Worm (Caenorhabditis elegans) whole organism, midembryonic: ENCODE measurements around the gene abu-6.

Experiments
- T22C8.4 ChIP-seq: fragments of 200-800 bp; sonication (Bioruptor generic); IDR thresholded peaks from 2 replicates; pipeline ENCODE4 v1.3.6; 2022; ENCODE audit warnings: missing genetic modification characterization, missing compliant biosample characterization
- cog-1 ChIP-seq: sonication (generic microtip); optimal IDR thresholded peaks from 2 replicates; lab custom pipeline; 2016; ENCODE audit warnings: missing genetic modification characterization, missing compliant biosample characterization
- flt-1 ChIP-seq: fragments of 200-800 bp; sonication (Bioruptor generic); IDR thresholded peaks from 2 replicates; pipeline ENCODE4 v1.3.6; 2022; ENCODE audit warnings: missing genetic modification characterization, missing compliant biosample characterization
- klf-2 ChIP-seq: fragments of 200-800 bp; sonication (Bioruptor generic); conservative IDR thresholded peaks from 2 replicates; pipeline ENCODE4 v1.3.6; 2022; ENCODE audit warnings: missing genetic modification reagents, missing genetic modification characterization, missing compliant biosample characterization
- med-1 ChIP-seq: sonication (generic microtip); optimal IDR thresholded peaks from 2 replicates; lab custom pipeline; 2017; ENCODE audit warnings: missing genetic modification characterization, mild to moderate bottlenecking, missing compliant biosample characterization, antibody characterized with exemption, missing genetic modification reagents; ENCODE audit not compliant: insufficient read depth
- ref-1 ChIP-seq: fragments of 200-800 bp; sonication (Bioruptor generic); conservative IDR thresholded peaks from 2 replicates; pipeline ENCODE4 v1.3.6; 2022; ENCODE audit warnings: missing genetic modification reagents, missing genetic modification characterization, missing compliant biosample characterization
- tab-1 ChIP-seq: fragments of 200-800 bp; sonication (Bioruptor generic); IDR thresholded peaks from 2 replicates; pipeline ENCODE4 v1.3.6; 2022; ENCODE audit warnings: missing genetic modification characterization, missing compliant biosample characterization
- ztf-23 ChIP-seq: fragments of 200-800 bp; sonication (Bioruptor generic); IDR thresholded peaks from 2 replicates; pipeline ENCODE4 v1.3.6; 2022; ENCODE audit warnings: missing genetic modification reagents, missing genetic modification characterization, missing compliant biosample characterization
- ztf-29 ChIP-seq: fragments of 200-800 bp; sonication (Bioruptor generic); IDR thresholded peaks from 2 replicates; pipeline ENCODE4 v1.3.6; 2022; ENCODE audit warnings: missing genetic modification reagents, missing genetic modification characterization, missing compliant biosample characterization

The abu-6 gene

DNA sequence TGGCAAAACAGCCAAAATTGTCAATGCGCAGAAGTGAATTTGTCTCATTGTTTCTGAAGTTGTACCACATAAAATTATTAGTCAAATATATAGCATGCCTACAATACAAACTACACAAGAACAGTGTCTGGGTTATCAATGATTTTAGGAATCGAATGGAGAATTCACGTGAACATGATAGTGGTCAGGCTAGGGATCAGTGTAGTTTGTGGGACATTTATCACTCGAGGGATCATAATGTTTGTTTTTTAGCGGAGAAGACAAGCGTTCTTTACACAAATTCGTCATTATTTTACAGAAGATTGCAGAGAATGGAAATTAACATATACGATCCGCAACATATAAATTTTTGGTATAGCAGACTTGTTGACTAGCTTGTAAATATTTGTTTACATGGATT is 15.5 kb upstream of the abu-6 start, which contains the start of gene ugt-51:
TSS of gene ugt-51 (minus strand) at position 101 of the 400 bp plus-strand sequence.
- TF ChIP-seq flt-1 (GFP tag; lab: Robert Waterston, UW) (no peak), klf-2 (GFP tag; lab: Robert Waterston, UW) (no peak), tab-1 (no peak), ref-1 (GFP tag; lab: Robert Waterston, UW) (no peak), T22C8.4 (GFP tag; lab: Robert Waterston, UW) (no peak), med-1 (no peak), ztf-29 (no peak), ztf-23 (no peak), cog-1 (tag; lab: Kevin White, UChicago) (no peak)

DNA sequence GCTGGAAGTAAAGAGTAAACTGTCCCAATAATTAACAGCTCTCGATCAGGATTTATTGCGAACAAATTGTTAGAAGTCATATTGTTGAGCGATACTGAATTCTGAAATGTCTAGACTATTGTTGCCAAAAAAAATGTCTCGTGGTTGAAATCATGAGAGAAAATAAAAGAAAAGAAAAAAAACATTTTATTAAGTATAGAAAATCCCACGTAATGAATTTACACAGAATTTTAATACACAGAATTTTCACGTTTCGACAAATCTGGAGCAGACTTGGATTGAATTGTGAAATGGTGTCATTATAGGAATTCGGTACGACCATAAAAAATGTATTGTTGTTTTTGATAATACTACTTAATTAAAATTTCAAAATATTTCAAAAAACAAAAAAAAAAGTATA is 11.1 kb upstream of the abu-6 start, which contains the start of gene srt-65:
TSS of gene srt-65 (minus strand) at position 101 of the 400 bp plus-strand sequence.
- TF ChIP-seq ztf-23 (no peak), klf-2 (GFP tag; lab: Robert Waterston, UW) (no peak), ztf-29 (no peak), tab-1 (no peak)

DNA sequence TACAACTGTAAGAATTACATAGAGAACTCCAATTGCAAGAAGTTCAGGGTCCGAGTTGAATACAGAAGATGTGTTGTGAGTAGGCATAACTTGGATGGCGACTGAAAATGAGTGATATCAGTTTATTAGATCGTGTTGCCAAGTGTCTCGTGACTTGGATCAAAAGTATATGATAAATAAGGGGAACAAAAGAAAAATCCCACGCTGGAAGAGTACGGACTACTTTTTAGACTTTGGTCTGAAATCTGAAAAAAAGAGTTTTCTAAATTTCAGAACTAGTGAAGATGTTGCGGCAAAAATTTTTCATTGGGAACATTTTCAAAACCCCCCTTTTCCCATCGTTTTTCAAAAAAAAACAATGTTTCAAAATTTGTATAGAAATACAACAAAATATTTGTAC is 7.9 kb upstream of the abu-6 start, which contains the start of gene srt-64:
TSS of gene srt-64 (minus strand) at position 101 of the 400 bp plus-strand sequence.
- TF ChIP-seq ztf-23 (no peak), cog-1 (tag; lab: Kevin White, UChicago) (no peak), flt-1 (GFP tag; lab: Robert Waterston, UW) (no peak), med-1 (no peak), ref-1 (GFP tag; lab: Robert Waterston, UW) (no peak), tab-1 (no peak), klf-2 (GFP tag; lab: Robert Waterston, UW) (no peak), ztf-29 (no peak), T22C8.4 (GFP tag; lab: Robert Waterston, UW) (no peak)

DNA sequence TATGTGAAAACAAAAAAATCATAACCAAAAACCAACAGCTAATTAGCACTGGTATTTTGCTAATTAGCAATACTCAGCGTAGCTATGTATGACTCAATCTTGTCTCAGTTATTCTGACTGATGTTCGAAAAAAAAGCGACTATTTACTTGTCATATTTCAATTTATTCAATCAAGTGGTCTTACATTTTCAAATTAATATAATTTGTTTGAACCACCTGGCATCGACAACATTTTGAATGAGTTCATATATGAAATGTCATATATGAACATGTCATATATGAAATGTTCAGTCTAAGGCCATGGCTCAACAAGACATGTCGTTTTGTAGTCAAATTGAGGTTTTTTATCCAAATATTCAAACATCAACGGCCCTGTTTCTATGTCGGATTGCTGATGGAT is 3.7 kb upstream of the abu-6 start, which contains the start of gene srw-140:
TSS of gene srw-140 (plus strand) at position 301 of the 400 bp plus-strand sequence.
- TF ChIP-seq ztf-29, result no peak
- TF ChIP-seq ref-1 (GFP tag; lab: Robert Waterston, UW), result no peak
- TF ChIP-seq tab-1, result no peak
- no peak for TF ChIP-seq med-1
- no peak for TF ChIP-seq klf-2 (GFP tag; lab: Robert Waterston, UW)

DNA sequence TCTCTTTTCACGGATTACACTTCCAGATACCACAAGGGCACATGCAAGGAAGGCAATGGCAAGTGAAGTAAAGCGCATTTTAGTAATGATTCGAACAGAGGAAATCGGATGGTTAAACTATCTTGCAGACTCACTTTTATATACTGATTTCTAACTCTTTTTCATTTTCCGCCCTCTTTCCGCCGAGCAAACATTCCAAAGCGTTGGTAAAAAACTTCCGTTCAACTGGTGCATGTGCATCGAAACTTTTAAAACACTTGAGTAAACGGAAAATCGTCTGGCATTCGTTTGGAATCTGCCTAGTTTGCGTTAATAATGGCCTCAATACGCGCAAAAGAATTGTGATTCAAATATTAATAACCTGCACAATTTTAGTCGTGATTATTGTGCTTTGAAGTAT is 3.0 kb upstream of the abu-6 start, which contains the start of gene abu-7:
TSS of gene abu-7 (minus strand) at position 101 of the 400 bp plus-strand sequence.
- TF ChIP-seq ztf-23 (no peak), ztf-29 (no peak), med-1 (no peak), T22C8.4 (GFP tag; lab: Robert Waterston, UW) (no peak), klf-2 (GFP tag; lab: Robert Waterston, UW) (no peak), ref-1 (GFP tag; lab: Robert Waterston, UW) (no peak), flt-1 (GFP tag; lab: Robert Waterston, UW) (no peak), cog-1 (tag; lab: Kevin White, UChicago) (no peak), tab-1 (no peak)

DNA sequence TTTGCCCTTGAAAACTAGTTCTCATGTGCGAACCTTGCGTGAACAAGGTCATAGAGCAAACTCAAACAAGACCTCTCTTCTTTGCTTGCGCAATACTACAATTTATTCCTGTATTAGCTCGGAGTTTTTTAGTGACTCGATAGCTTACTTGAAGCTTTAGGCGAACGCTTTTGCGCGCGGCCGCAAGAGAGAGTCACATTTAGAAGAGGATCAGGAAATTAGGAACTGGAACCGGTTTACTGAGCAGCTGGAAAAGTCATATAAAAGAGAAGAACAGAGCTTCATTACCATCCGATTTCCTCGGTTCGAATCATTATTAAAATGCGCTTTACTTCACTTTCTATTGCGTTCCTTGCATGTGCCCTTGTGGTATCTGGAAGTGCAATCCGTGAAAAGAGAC is 3.4 kb downstream of the abu-6 start, which contains the start of gene abu-15:
TSS of gene abu-15 (plus strand) at position 301 of the 400 bp plus-strand sequence.
- no peak for TF ChIP-seq ztf-23
- TF ChIP-seq tab-1, result no peak
- no peak for TF ChIP-seq flt-1 (GFP tag; lab: Robert Waterston, UW)
- TF ChIP-seq klf-2 (GFP tag; lab: Robert Waterston, UW), result no peak
- TF ChIP-seq ref-1 (GFP tag; lab: Robert Waterston, UW), result no peak

DNA sequence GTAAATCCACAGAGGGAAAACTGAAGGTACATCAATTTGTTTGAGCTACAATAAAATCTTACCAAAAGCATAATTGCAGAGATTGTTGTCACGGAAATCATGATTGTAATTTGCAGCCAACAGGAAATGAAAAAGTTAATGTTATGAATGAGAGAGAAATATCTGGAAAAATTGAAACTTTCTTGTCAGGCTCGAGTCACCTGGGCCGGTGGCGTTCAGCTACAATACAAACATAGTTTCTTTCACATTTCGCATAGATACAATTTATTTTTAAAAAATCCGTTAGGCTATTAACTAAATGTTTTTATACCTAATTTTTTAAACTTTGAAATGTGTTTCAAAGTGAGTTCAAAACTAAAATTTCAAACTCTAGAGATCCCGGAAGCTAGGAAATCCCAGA is 4.0 kb downstream of the abu-6 start, which contains the start of gene srx-39:
TSS of gene srx-39 (minus strand) at position 101 of the 400 bp plus-strand sequence.
- no peak for TF ChIP-seq tab-1
- no peak for TF ChIP-seq med-1
- no peak for TF ChIP-seq ztf-29
- TF ChIP-seq ref-1 (GFP tag; lab: Robert Waterston, UW), result no peak
- no peak for TF ChIP-seq cog-1 (tag; lab: Kevin White, UChicago)
- no peak for TF ChIP-seq ztf-23
- no peak for TF ChIP-seq flt-1 (GFP tag; lab: Robert Waterston, UW)
- no peak for TF ChIP-seq klf-2 (GFP tag; lab: Robert Waterston, UW)
- TF ChIP-seq T22C8.4 (GFP tag; lab: Robert Waterston, UW), result no peak

DNA sequence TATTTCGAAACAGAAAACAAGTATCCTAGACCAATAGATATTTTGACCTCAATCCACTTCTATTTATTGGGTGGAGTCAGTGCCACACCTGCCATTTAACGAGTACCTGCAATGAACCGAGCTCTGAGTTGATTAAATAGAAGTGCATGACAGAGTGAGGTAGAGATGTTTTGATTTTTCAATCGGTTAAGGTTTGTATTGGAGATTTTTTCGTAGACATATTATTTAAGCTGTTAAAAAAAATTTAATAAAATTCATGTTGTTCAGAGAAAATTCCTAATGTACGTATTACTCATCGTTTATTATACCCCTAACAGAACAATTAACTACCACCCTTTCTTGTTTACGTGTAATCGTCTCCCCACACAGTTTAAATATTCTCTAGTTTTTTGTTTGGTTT is 6.2 kb downstream of the abu-6 start, which contains the start of gene srx-38:
TSS of gene srx-38 (minus strand) at position 101 of the 400 bp plus-strand sequence.
- no peak for TF ChIP-seq ztf-23
- TF ChIP-seq tab-1, result no peak
- no peak for TF ChIP-seq med-1
- TF ChIP-seq ztf-29, result no peak
- TF ChIP-seq flt-1 (GFP tag; lab: Robert Waterston, UW), result no peak
- no peak for TF ChIP-seq T22C8.4 (GFP tag; lab: Robert Waterston, UW)
- TF ChIP-seq ref-1 (GFP tag; lab: Robert Waterston, UW), result no peak
- TF ChIP-seq klf-2 (GFP tag; lab: Robert Waterston, UW), result no peak
- no peak for TF ChIP-seq cog-1 (tag; lab: Kevin White, UChicago)

DNA sequence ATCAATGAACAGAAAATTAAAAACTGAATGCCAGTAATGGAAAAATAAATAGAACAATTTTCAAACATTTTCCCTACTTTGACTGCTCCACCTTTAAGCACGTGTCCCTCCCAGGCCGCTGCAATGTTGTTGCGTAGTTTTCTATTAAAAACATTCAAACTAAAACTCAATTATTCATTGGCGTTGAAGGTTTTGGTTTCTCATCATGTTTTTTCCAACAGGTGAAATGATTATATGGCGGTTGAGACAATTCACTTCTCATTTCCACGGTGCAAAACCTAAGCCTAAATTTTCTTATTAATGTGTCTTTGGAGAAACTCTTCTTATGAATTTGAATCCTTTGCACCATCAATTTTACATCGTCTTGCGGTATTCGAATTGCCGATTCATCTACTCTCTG is 10.8 kb downstream of the abu-6 start, which contains the start of gene srh-130:
TSS of gene srh-130 (plus strand) at position 301 of the 400 bp plus-strand sequence.
- no peak for TF ChIP-seq ztf-23
- no peak for TF ChIP-seq flt-1 (GFP tag; lab: Robert Waterston, UW)
- no peak for TF ChIP-seq med-1

DNA sequence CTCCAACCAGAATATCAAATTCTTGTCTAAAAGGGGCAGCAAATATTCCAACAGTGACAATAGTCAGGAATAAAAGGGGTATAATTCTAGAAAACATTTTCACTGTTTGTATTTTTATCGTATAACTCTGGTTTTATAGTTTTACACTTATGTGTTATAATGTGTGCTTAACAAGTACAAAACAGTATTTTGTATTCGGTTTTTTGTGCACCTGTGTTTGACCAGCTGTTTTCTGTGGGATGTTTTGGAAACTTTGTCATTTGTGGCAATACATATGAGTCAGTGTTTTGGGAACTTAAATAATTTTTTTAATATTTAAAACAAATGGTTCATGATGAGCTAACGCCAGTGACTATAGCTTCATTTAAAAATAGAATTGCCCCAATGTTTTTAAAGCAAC is 15.3 kb downstream of the abu-6 start, which contains the start of gene F14F9.6:
TSS of gene F14F9.6 (minus strand) at position 101 of the 400 bp plus-strand sequence.
- TF ChIP-seq klf-2 (GFP tag; lab: Robert Waterston, UW) (no peak), tab-1 (no peak), T22C8.4 (GFP tag; lab: Robert Waterston, UW) (no peak), flt-1 (GFP tag; lab: Robert Waterston, UW) (no peak), ref-1 (GFP tag; lab: Robert Waterston, UW) (no peak), ztf-29 (no peak), med-1 (no peak), cog-1 (tag; lab: Kevin White, UChicago) (no peak), ztf-23 (no peak)
